Worm (Caenorhabditis elegans): ENCODE measurements around the gene npr-42.

Gene npr-42

ce11 chrII:4294801-4295200 lies 18.8 kb downstream of the npr-42 start, which contains the start of gene rml-4:
Gene rml-4 (plus strand): TSS chrII:4295101.
- no peak for TF ChIP-seq lin-39 (tag; optimal IDR thresholded peaks at IDR 0.05)
- no peak for TF ChIP-seq D1046.2 (GFP tag; IDR thresholded peaks at IDR 0.05)
- TF ChIP-seq F37D6.2 (tag; optimal IDR thresholded peaks at IDR 0.05): no peak
- no peak for TF ChIP-seq ces-1 (GFP tag; optimal IDR thresholded peaks at IDR 0.05)
- no peak for TF ChIP-seq ZK546.5 (tag; optimal IDR thresholded peaks at IDR 0.05)
- no peak for TF ChIP-seq lsy-2 (tag; optimal IDR thresholded peaks at IDR 0.05)
- TF ChIP-seq snpc-1.2 (GFP tag; IDR thresholded peaks at IDR 0.05): no peak
- TF ChIP-seq unc-130 (GFP tag; optimal IDR thresholded peaks at IDR 0.05): no peak
- no peak for TF ChIP-seq Y75B8A.6 (GFP tag; IDR thresholded peaks at IDR 0.05)
- TF ChIP-seq gei-8 (GFP tag; optimal IDR thresholded peaks at IDR 0.05): no peak
- TF ChIP-seq nhr-28 (tag; optimal IDR thresholded peaks at IDR 0.05): no peak
- no peak for TF ChIP-seq nhr-102 (tag; optimal IDR thresholded peaks at IDR 0.05)
- TF ChIP-seq nhr-77 (tag; optimal IDR thresholded peaks at IDR 0.05): no peak
- no peak for TF ChIP-seq madf-9 (GFP tag; conservative IDR thresholded peaks at IDR 0.05)

- TF ChIP-seq spr-3 (GFP tag; optimal IDR thresholded peaks at IDR 0.05) (no peak), aha-1 (tag) (peak; percentile 57), mdl-1 (tag; optimal IDR thresholded peaks at IDR 0.05) (no peak), spr-1 (tag; optimal IDR thresholded peaks at IDR 0.05) (no peak), dmd-9 (GFP tag; IDR thresholded peaks at IDR 0.05) (no peak), daf-8 (GFP tag; IDR thresholded peaks at IDR 0.05) (no peak), ceh-32 (tag; optimal IDR thresholded peaks at IDR 0.05; ENCODE audit: poor library complexity) (no peak), pqm-1 (tag; optimal IDR thresholded peaks at IDR 0.05) (peak; percentile 16), attf-4 (tag; optimal IDR thresholded peaks at IDR 0.05) (no peak), F26F4.8 (GFP tag; conservative IDR thresholded peaks at IDR 0.05) (no peak), unc-39 (tag; optimal IDR thresholded peaks at IDR 0.05) (no peak)
Measured at ce11 chrII:4297259-4297658, 21.3 kb downstream of the npr-42 start.

ce11 chrII:4299227-4299703 lies 23.3 kb downstream of the npr-42 start, which contains the start of gene sco-1:
Gene sco-1 (plus strand): TSS chrII:4299653.
- peak; percentile 92 for TF ChIP-seq nhr-25 (tag; optimal IDR thresholded peaks at IDR 0.05; ENCODE audit: borderline replicate concordance, insufficient read depth)
- TF ChIP-seq mxl-3 (GFP tag; optimal IDR thresholded peaks at IDR 0.05): peak; percentile 68
- TF ChIP-seq F44E2.7 (GFP tag; IDR thresholded peaks at IDR 0.05): no peak
- peak; percentile 83 for TF ChIP-seq lin-15B (tag; optimal IDR thresholded peaks at IDR 0.05)
- TF ChIP-seq ztf-7 (tag; optimal IDR thresholded peaks at IDR 0.05): peak; percentile 85
- peak; percentile 88 for TF ChIP-seq php-3 (GFP tag; IDR thresholded peaks at IDR 0.05)
- peak; percentile 42 for TF ChIP-seq zag-1 (tag; optimal IDR thresholded peaks at IDR 0.05)
- TF ChIP-seq T26A8.4 (GFP tag; IDR thresholded peaks at IDR 0.05): peak; percentile 94
- TF ChIP-seq nhr-102 (tag; optimal IDR thresholded peaks at IDR 0.05): peak; percentile 88
- peak; percentile 94 for TF ChIP-seq dmd-9 (GFP tag; IDR thresholded peaks at IDR 0.05)
- TF ChIP-seq nhr-41 (GFP tag; IDR thresholded peaks at IDR 0.05): no peak
- peak; percentile 80 for TF ChIP-seq sdz-12 (GFP tag; optimal IDR thresholded peaks at IDR 0.05)
- no peak for TF ChIP-seq unc-39 (tag; optimal IDR thresholded peaks at IDR 0.05)
- no peak for TF ChIP-seq daf-12 (tag; optimal IDR thresholded peaks at IDR 0.05)
- TF ChIP-seq hlh-30 (tag; optimal IDR thresholded peaks at IDR 0.05; ENCODE audit: insufficient read depth): peak; percentile 91
- no peak for TF ChIP-seq T20F7.1 (GFP tag; optimal IDR thresholded peaks at IDR 0.05)
- peak; percentile 98 for TF ChIP-seq mep-1 (tag; optimal IDR thresholded peaks at IDR 0.05)
- TF ChIP-seq pqm-1 (tag; optimal IDR thresholded peaks at IDR 0.05): no peak
- peak; percentile 90 for TF ChIP-seq nhr-11 (tag; optimal IDR thresholded peaks at IDR 0.05)
- no peak for TF ChIP-seq nhr-76 (tag; optimal IDR thresholded peaks at IDR 0.05)
- TF ChIP-seq ama-1 (optimal IDR thresholded peaks at IDR 0.05): peak; percentile 34
- 0 out of 4 replicates have a peak, but pooled peaks of 1 of the 2 experiments have one; percentile 4 for TF ChIP-seq madf-5 (GFP tag; IDR thresholded peaks at IDR 0.05)
- peak; percentile 89 for TF ChIP-seq lin-29 (GFP tag; IDR thresholded peaks at IDR 0.05)
- peak; percentile 75 for TF ChIP-seq zfp-2 (tag; optimal IDR thresholded peaks at IDR 0.05)
- peak; percentile 30 for TF ChIP-seq lin-39 (tag; optimal IDR thresholded peaks at IDR 0.05)
- no peak for TF ChIP-seq Y75B8A.6 (GFP tag; IDR thresholded peaks at IDR 0.05)
- peak; percentile 70 for TF ChIP-seq nhr-48 (tag; optimal IDR thresholded peaks at IDR 0.05)
- TF ChIP-seq nhr-111 (GFP tag; optimal IDR thresholded peaks at IDR 0.05): no peak
- peak; percentile 87; the same call in 1 of the 2 replicates for TF ChIP-seq zfp-3 (GFP tag; conservative IDR thresholded peaks at IDR 0.05)
- TF ChIP-seq hlh-11 (tag; optimal IDR thresholded peaks at IDR 0.05): peak; percentile 90
